Worm (Caenorhabditis elegans) whole organism, young adult: ENCODE data around the gene F07F6.8.

Experiments
- F22D6.2 ChIP-seq: sonication (generic microtip); optimal IDR thresholded peaks from 2 replicates; lab custom pipeline; 2016; ENCODE audit warnings: mild to moderate bottlenecking, missing genetic modification characterization, missing compliant biosample characterization
- F23B12.7 ChIP-seq: sonication (generic microtip); optimal IDR thresholded peaks from 2 replicates; lab custom pipeline; 2017; ENCODE audit warnings: missing genetic modification characterization, mild to moderate bottlenecking, missing compliant biosample characterization, antibody characterized with exemption, moderate library complexity; ENCODE audit not compliant: insufficient read depth
- F37B4.10 ChIP-seq: fragments of 200-800 bp; sonication (Bioruptor generic); IDR thresholded peaks from 2 replicates; pipeline ENCODE4 v1.3.6; 2022; ENCODE audit warnings: missing genetic modification characterization, missing compliant biosample characterization
- F39B2.1 ChIP-seq: fragments of 200-800 bp; sonication (Bioruptor generic); IDR thresholded peaks from 2 replicates; pipeline ENCODE4 v1.3.6; 2022; ENCODE audit warnings: missing genetic modification reagents, missing genetic modification characterization, missing compliant biosample characterization
- F49E8.2 ChIP-seq: sonication (generic microtip); optimal IDR thresholded peaks from 3 replicates; lab custom pipeline; 2017; ENCODE audit warnings: missing genetic modification characterization, mild to moderate bottlenecking, missing compliant biosample characterization, antibody characterized with exemption, moderate library complexity; ENCODE audit not compliant: insufficient read depth
- F52B5.7 ChIP-seq: sonication (generic microtip); optimal IDR thresholded peaks from 2 replicates; lab custom pipeline; 2016; ENCODE audit warnings: mild to moderate bottlenecking, missing genetic modification characterization, missing compliant biosample characterization
- F57C9.4 ChIP-seq: sonication (generic microtip); optimal IDR thresholded peaks from 2 replicates; lab custom pipeline; 2017; ENCODE audit warnings: mild to moderate bottlenecking, missing genetic modification characterization, missing compliant biosample characterization
- K11D2.4 ChIP-seq: fragments of 200-800 bp; sonication (Bioruptor generic); IDR thresholded peaks from 2 replicates; pipeline ENCODE4 v1.3.6; 2022; ENCODE audit warnings: missing genetic modification reagents, missing genetic modification characterization, missing compliant biosample characterization
- Y56A3A.18 ChIP-seq: fragments of 200-800 bp; sonication (Bioruptor generic); IDR thresholded peaks from 2 replicates; pipeline ENCODE4 v1.3.6; 2022; ENCODE audit warnings: missing genetic modification reagents, missing genetic modification characterization, missing compliant biosample characterization
- Y67H2A.10 ChIP-seq: fragments of 200-800 bp; sonication (Bioruptor generic); conservative IDR thresholded peaks from 2 replicates; pipeline ENCODE4 v1.3.6; 2022; ENCODE audit warnings: missing genetic modification reagents, missing genetic modification characterization, missing compliant biosample characterization
- ZK185.1 ChIP-seq: sonication (generic microtip); optimal IDR thresholded peaks from 2 replicates; lab custom pipeline; 2016; ENCODE audit warnings: mild to moderate bottlenecking, missing genetic modification characterization, missing compliant biosample characterization; ENCODE audit not compliant: poor library complexity, severe bottlenecking
- bed-2 ChIP-seq: fragments of 200-800 bp; sonication (Bioruptor generic); IDR thresholded peaks from 2 replicates; pipeline ENCODE4 v1.3.6; 2022; ENCODE audit warnings: missing genetic modification reagents, missing genetic modification characterization, missing compliant biosample characterization
- cebp-1 ChIP-seq, 2 experiments: fragments of 200-800 bp in 1 of 2; sonication (Bioruptor generic) in 1 of 2; sonication (generic microtip) in 1 of 2; IDR thresholded peaks in 1 of 2; optimal IDR thresholded peaks in 1 of 2; 2 replicates each; pipeline versions ENCODE4 v1.3.6 to Lab custom; 2017 to 2022; ENCODE audit warnings: missing compliant biosample characterization in 2 of 2, missing genetic modification characterization in 2 of 2, mild to moderate bottlenecking in 1 of 2, missing genetic modification reagents in 1 of 2, moderate library complexity in 1 of 2
- chd-7 ChIP-seq: sonication (generic microtip); optimal IDR thresholded peaks from 2 replicates; lab custom pipeline; 2016; ENCODE audit warnings: mild to moderate bottlenecking, missing genetic modification characterization, moderate library complexity, missing compliant biosample characterization
- die-1 ChIP-seq: sonication (generic microtip); optimal IDR thresholded peaks from 2 replicates; lab custom pipeline; 2016; ENCODE audit warnings: missing genotype, mild to moderate bottlenecking, missing genetic modification characterization, missing compliant biosample characterization
- dox-1 ChIP-seq: fragments of 200-800 bp; sonication (Bioruptor generic); IDR thresholded peaks from 2 replicates; pipeline ENCODE4 v1.3.6; 2022; ENCODE audit warnings: missing genetic modification reagents, missing genetic modification characterization, missing compliant biosample characterization
- ekl-4 ChIP-seq: fragments of 200-800 bp; sonication (Bioruptor generic); IDR thresholded peaks from 2 replicates; pipeline ENCODE4 v1.3.6; 2022; ENCODE audit warnings: missing genetic modification reagents, missing genetic modification characterization, missing compliant biosample characterization
- fkh-3 ChIP-seq: sonication (generic microtip); optimal IDR thresholded peaks from 2 replicates; lab custom pipeline; 2016; ENCODE audit warnings: mild to moderate bottlenecking, missing genetic modification characterization, missing compliant biosample characterization
- hmg-1.2 ChIP-seq: fragments of 200-800 bp; sonication (Bioruptor generic); IDR thresholded peaks from 2 replicates; pipeline ENCODE4 v1.3.6; 2022; ENCODE audit warnings: missing genetic modification reagents, missing genetic modification characterization, missing compliant biosample characterization
- lag-1 ChIP-seq: fragments of 200-800 bp; sonication (Bioruptor generic); IDR thresholded peaks from 2 replicates; pipeline ENCODE4 v1.3.6; 2022; ENCODE audit warnings: missing genetic modification reagents, missing genetic modification characterization, missing compliant biosample characterization
- lin-40 ChIP-seq: sonication (generic microtip); optimal IDR thresholded peaks from 2 replicates; lab custom pipeline; 2016; ENCODE audit warnings: missing genetic modification characterization, mild to moderate bottlenecking, missing compliant biosample characterization, missing genotype, missing genetic modification reagents
- lir-1 ChIP-seq: fragments of 200-800 bp; sonication (Bioruptor generic); conservative IDR thresholded peaks from 2 replicates; pipeline ENCODE4 v1.3.6; 2022; ENCODE audit warnings: missing genetic modification reagents, missing genetic modification characterization, missing compliant biosample characterization
- madf-10 ChIP-seq: sonication (generic microtip); optimal IDR thresholded peaks from 2 replicates; lab custom pipeline; 2016; ENCODE audit warnings: mild to moderate bottlenecking, missing genetic modification characterization, missing compliant biosample characterization
- madf-3 ChIP-seq: fragments of 200-800 bp; sonication (Bioruptor generic); IDR thresholded peaks from 2 replicates; pipeline ENCODE4 v1.3.6; 2022; ENCODE audit warnings: missing genetic modification reagents, missing genetic modification characterization, missing compliant biosample characterization
- madf-6 ChIP-seq: fragments of 200-800 bp; sonication (Bioruptor generic); IDR thresholded peaks from 2 replicates; pipeline ENCODE4 v1.3.6; 2022; ENCODE audit warnings: missing genetic modification reagents, missing genetic modification characterization, missing compliant biosample characterization
- madf-8 ChIP-seq: fragments of 200-800 bp; sonication (Bioruptor generic); conservative IDR thresholded peaks from 2 replicates; pipeline ENCODE4 v1.3.6; 2022; ENCODE audit warnings: missing genetic modification reagents, missing genetic modification characterization, missing compliant biosample characterization
- nfya-1 ChIP-seq: sonication (generic microtip); optimal IDR thresholded peaks from 2 replicates; lab custom pipeline; 2017; ENCODE audit warnings: antibody characterized with exemption, missing compliant biosample characterization, missing genetic modification characterization, borderline replicate concordance; ENCODE audit not compliant: insufficient read depth
- pbrm-1 ChIP-seq: fragments of 200-800 bp; sonication (Bioruptor generic); IDR thresholded peaks from 2 replicates; pipeline ENCODE4 v1.3.6; 2022; ENCODE audit warnings: missing genetic modification reagents, missing genetic modification characterization, missing compliant biosample characterization
- snpc-3.4 ChIP-seq: sonication (generic microtip); optimal IDR thresholded peaks from 2 replicates; lab custom pipeline; 2017; ENCODE audit warnings: missing genetic modification characterization, mild to moderate bottlenecking, missing compliant biosample characterization, antibody characterized with exemption, moderate library complexity, missing genotype, missing genetic modification reagents
- tbx-9 ChIP-seq: sonication (generic microtip); optimal IDR thresholded peaks from 2 replicates; lab custom pipeline; 2016; ENCODE audit warnings: borderline replicate concordance, missing genetic modification characterization, inconsistent platforms, missing compliant biosample characterization
- tlf-1 ChIP-seq: fragments of 200-800 bp; sonication (Bioruptor generic); optimal IDR thresholded peaks from 2 replicates; lab custom pipeline; 2018; ENCODE audit warnings: mild to moderate bottlenecking, missing genetic modification characterization, missing compliant biosample characterization
- unc-130 ChIP-seq: sonication (generic microtip); optimal IDR thresholded peaks from 2 replicates; lab custom pipeline; 2016; ENCODE audit warnings: missing genetic modification reagents, missing genetic modification characterization, missing compliant biosample characterization
- zim-3 ChIP-seq: sonication (generic microtip); optimal IDR thresholded peaks from 2 replicates; lab custom pipeline; 2017; ENCODE audit warnings: mild to moderate bottlenecking, missing genetic modification characterization, moderate library complexity, missing compliant biosample characterization
- ztf-18 ChIP-seq: sonication (generic microtip); optimal IDR thresholded peaks from 2 replicates; lab custom pipeline; 2016; ENCODE audit warnings: missing genotype, mild to moderate bottlenecking, missing genetic modification characterization, missing compliant biosample characterization
- ztf-6 ChIP-seq: fragments of 200-800 bp; sonication (Bioruptor generic); IDR thresholded peaks from 2 replicates; pipeline ENCODE4 v1.3.6; 2022; ENCODE audit warnings: missing genetic modification reagents, missing genetic modification characterization, missing compliant biosample characterization

The F07F6.8 gene

ce11 chrII:5418929-5419328, 6.6 kb downstream of the F07F6.8 start, which contains the start of gene EEED8.15:
Gene EEED8.15 (plus strand): TSS chrII:5419229.
- TF ChIP-seq F37B4.10 (GFP tag; lab: Robert Waterston, UW) (no peak), F49E8.2 (tag; lab: Kevin White, UChicago) (no peak), F52B5.7 (tag; lab: Kevin White, UChicago) (no peak), dox-1 (GFP tag; lab: Robert Waterston, UW) (no peak), tlf-1 (GFP tag; lab: Kevin White, UChicago) (no peak), madf-10 (tag; lab: Kevin White, UChicago) (no peak), F22D6.2 (tag; lab: Kevin White, UChicago) (no peak), Y56A3A.18 (GFP tag; lab: Robert Waterston, UW) (no peak), ekl-4 (no peak)
- TF ChIP-seq, all 124 proteins: peak for 0

DNA sequence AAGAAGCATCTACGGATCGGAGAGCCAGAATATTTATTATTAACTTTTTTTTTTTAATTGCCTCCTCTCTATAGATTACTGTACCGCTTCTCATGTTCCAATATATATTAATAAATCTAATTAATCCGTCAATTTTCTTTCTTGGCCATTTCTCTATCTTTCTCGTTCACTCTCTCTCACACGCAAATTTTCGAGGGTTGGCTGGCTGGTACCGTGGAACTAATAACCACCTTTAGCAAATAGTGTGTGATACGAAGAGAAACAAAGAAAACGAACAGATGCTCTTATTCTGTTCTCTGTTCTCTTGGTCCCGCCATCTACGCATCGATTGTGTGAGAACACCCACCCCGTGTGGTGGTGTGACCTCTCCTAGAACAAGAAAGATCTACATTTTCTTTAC, 7.2 kb downstream of the F07F6.8 start:
- TF ChIP-seq fkh-3 (tag; lab: Kevin White, UChicago) (no peak), bed-2 (GFP tag; lab: Robert Waterston, UW) (no peak), nfya-1 (tag; lab: Kevin White, UChicago) (no peak), hmg-1.2 (no peak), lag-1 (GFP tag; lab: Robert Waterston, UW) (no peak), ZK185.1 (no peak), unc-130 (GFP tag; lab: Kevin White, UChicago) (no peak), snpc-3.4 (tag; lab: Kevin White, UChicago) (no peak), ztf-18 (tag; lab: Kevin White, UChicago) (no peak), madf-3 (GFP tag; lab: Robert Waterston, UW) (no peak)

DNA sequence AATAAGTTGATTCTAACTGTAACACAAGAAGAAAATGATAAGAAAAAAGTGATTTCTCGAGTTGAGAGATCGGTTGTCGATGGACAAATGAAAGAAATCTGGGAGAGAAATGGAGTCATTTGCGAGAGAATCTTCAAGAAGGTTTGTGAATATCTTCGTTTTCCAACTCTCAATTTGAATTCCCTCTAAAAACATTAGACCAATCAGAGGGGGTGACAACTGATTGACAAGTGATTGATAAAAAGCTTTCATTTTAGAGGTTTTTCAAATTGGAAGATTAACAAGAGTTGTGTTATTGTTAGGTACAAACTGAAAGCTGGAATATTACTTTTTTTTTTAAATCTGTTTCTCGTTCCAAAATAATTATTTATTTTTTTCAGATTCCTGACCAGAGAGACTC, 7.6 kb downstream of the F07F6.8 start:
- no peak for TF ChIP-seq snpc-3.4 (tag; lab: Kevin White, UChicago)
- TF ChIP-seq lir-1 (GFP tag; lab: Robert Waterston, UW), result no peak
- no peak for TF ChIP-seq tbx-9 (tag; lab: Kevin White, UChicago)
- no peak for TF ChIP-seq pbrm-1 (GFP tag; lab: Robert Waterston, UW)
- no peak for TF ChIP-seq F39B2.1 (GFP tag; lab: Robert Waterston, UW)
- TF ChIP-seq zim-3 (tag; lab: Kevin White, UChicago), result no peak
- no peak for TF ChIP-seq lin-40 (tag; lab: Kevin White, UChicago)
- no peak for TF ChIP-seq F52B5.7 (tag; lab: Kevin White, UChicago)
- no peak for TF ChIP-seq chd-7
- no peak for TF ChIP-seq K11D2.4
- no peak for TF ChIP-seq F57C9.4
- no peak for TF ChIP-seq die-1 (tag; lab: Kevin White, UChicago)
- TF ChIP-seq madf-8 (GFP tag; lab: Robert Waterston, UW), result no peak
- no peak for TF ChIP-seq F37B4.10 (GFP tag; lab: Robert Waterston, UW)
- TF ChIP-seq cebp-1 (GFP tag; IDR thresholded peaks at IDR 0.05; lab: Robert Waterston, UW), result no peak
- TF ChIP-seq cebp-1 (tag; optimal IDR thresholded peaks at IDR 0.05; lab: Kevin White, UChicago), result no peak
- TF ChIP-seq madf-6 (GFP tag; lab: Robert Waterston, UW), result no peak
- TF ChIP-seq ztf-6 (GFP tag; lab: Robert Waterston, UW), result no peak
- no peak for TF ChIP-seq F23B12.7 (tag; lab: Kevin White, UChicago)
- no peak for TF ChIP-seq Y67H2A.10 (GFP tag; lab: Robert Waterston, UW)
